Fruit fly (Drosophila melanogaster): Measurements from ENCODE around the gene TrissinR.

TrissinR gene

DNA sequence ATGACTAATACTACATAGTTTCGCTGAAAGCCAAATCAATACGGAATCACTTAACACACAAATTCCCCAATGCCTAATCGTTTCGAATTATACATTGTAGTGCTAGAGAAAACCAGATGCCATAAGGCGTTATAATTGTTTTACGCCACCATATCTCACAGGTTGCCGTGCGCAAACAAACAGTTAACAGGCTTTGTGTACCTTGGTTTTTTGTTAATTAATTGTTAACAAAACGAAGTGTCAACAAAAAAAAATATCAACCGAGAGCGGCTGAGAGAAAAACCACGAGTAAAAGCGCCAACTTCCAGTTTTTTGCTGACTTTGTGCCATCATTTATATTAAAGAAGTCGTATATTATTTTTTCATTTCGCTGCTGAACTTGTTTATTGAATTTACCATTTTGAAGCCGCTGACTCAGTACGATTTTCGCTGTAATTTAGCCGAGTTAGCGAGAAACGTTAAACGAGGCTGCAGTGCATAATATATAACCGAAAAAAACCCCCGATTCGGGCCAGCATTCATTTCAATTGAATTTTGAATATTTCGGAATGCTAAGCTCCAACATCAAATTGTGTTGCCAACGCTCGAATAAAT, 52.8 kb downstream of the TrissinR start (continued):
- no peak for TF ChIP-seq CG2129 (GFP tag; IDR thresholded peaks at IDR 0.05; ENCODE audit: partially characterized antibody)
- TF ChIP-seq CG8944 (GFP tag; optimal IDR thresholded peaks at IDR 0.05) = no peak
- no peak for TF ChIP-seq Sry-β (GFP tag; optimal IDR thresholded peaks at IDR 0.05)
- TF ChIP-seq Hr3 (GFP tag; optimal IDR thresholded peaks at IDR 0.05) = no peak
- TF ChIP-seq her (GFP tag; optimal IDR thresholded peaks at IDR 0.05) = peak; percentile 2
- no peak for TF ChIP-seq sim (GFP tag; IDR thresholded peaks at IDR 0.05)
- peak; percentile 60 for TF ChIP-seq HHEX (GFP tag; optimal IDR thresholded peaks at IDR 0.05)
- peak; percentile 27 for TF ChIP-seq grau (tag; optimal IDR thresholded peaks at IDR 0.05)
- TF ChIP-seq btn (GFP tag; optimal IDR thresholded peaks at IDR 0.05) = no peak
- TF ChIP-seq CG4404 (GFP tag; IDR thresholded peaks at IDR 0.05) = no peak
- TF ChIP-seq CG2678 (tag; optimal IDR thresholded peaks at IDR 0.05) = peak; percentile 67
- TF ChIP-seq chinmo (GFP tag; IDR thresholded peaks at IDR 0.05; ENCODE audit: partially characterized antibody) = no peak
- TF ChIP-seq dm (GFP tag; optimal IDR thresholded peaks at IDR 0.05) = no peak
- no peak for TF ChIP-seq Mes4 (GFP tag; optimal IDR thresholded peaks at IDR 0.05)
- 0 out of 2 replicates have a peak, but pooled peaks have one; percentile 22 for TF ChIP-seq CG31224 (GFP tag; IDR thresholded peaks at IDR 0.05)
- no peak for TF ChIP-seq Sry-δ (GFP tag; optimal IDR thresholded peaks at IDR 0.05)
- TF ChIP-seq lbe (GFP tag; optimal IDR thresholded peaks at IDR 0.05) = no peak
- no peak for TF ChIP-seq slou (GFP tag; optimal IDR thresholded peaks at IDR 0.05)
- no peak for TF ChIP-seq CG3995 (GFP tag; optimal IDR thresholded peaks at IDR 0.05)
- peak; percentile 73 for TF ChIP-seq CG12071 (GFP tag; optimal IDR thresholded peaks at IDR 0.05)
- no peak for TF ChIP-seq NC2β (GFP tag; optimal IDR thresholded peaks at IDR 0.05)
- 0 out of 2 replicates have a peak, but pooled peaks have one; percentile 33 for TF ChIP-seq CG9932 (GFP tag; IDR thresholded peaks at IDR 0.05)
- TF ChIP-seq gt (GFP tag; IDR thresholded peaks at IDR 0.05) = no peak
- TF ChIP-seq chif (GFP tag; optimal IDR thresholded peaks at IDR 0.05) = peak in 1 of 2 experiments; percentile 6
- no peak for TF ChIP-seq trh (GFP tag; optimal IDR thresholded peaks at IDR 0.05)
- TF ChIP-seq Dbx (GFP tag; IDR thresholded peaks at IDR 0.05) = 0 out of 3 replicates have a peak, but pooled peaks have one; percentile 14
- TF ChIP-seq CG8089 (GFP tag; optimal IDR thresholded peaks at IDR 0.05) = no peak
- no peak for TF ChIP-seq yki (optimal IDR thresholded peaks at IDR 0.05)
- TF ChIP-seq cg (GFP tag; optimal IDR thresholded peaks at IDR 0.05) = no peak
- TF ChIP-seq Ravus (GFP tag; IDR thresholded peaks at IDR 0.05) = no peak
- no peak for TF ChIP-seq CG1832 (GFP tag; optimal IDR thresholded peaks at IDR 0.05)
- peak; percentile 74 for TF ChIP-seq CG17568 (GFP tag; optimal IDR thresholded peaks at IDR 0.05)
- no peak for TF ChIP-seq Chrac-16 (GFP tag; optimal IDR thresholded peaks at IDR 0.05)
- peak; percentile 69 for TF ChIP-seq sens (GFP tag)
- TF ChIP-seq shn (GFP tag; optimal IDR thresholded peaks at IDR 0.05) = no peak
- TF ChIP-seq tio (GFP tag; optimal IDR thresholded peaks at IDR 0.05) = no peak
- no peak for TF ChIP-seq CG11456 (GFP tag; IDR thresholded peaks at IDR 0.05)
- TF ChIP-seq Optix (GFP tag; IDR thresholded peaks at IDR 0.05) = no peak
- no peak for TF ChIP-seq wor (GFP tag; IDR thresholded peaks at IDR 0.05)
- TF ChIP-seq CG31388 (GFP tag; optimal IDR thresholded peaks at IDR 0.05) = no peak
- no peak for TF ChIP-seq crp (GFP tag; optimal IDR thresholded peaks at IDR 0.05)
- no peak for TF ChIP-seq CG15073 (GFP tag; optimal IDR thresholded peaks at IDR 0.05)
- TF ChIP-seq Side (GFP tag; optimal IDR thresholded peaks at IDR 0.05) = no peak
- TF ChIP-seq CG6254 (GFP tag; optimal IDR thresholded peaks at IDR 0.05) = no peak
- peak; percentile 74; the same call in 1 of the 2 replicates for TF ChIP-seq CG14014 (GFP tag; IDR thresholded peaks at IDR 0.05)
- no peak for TF ChIP-seq unc-4 (GFP tag; IDR thresholded peaks at IDR 0.05; ENCODE audit: partially characterized antibody)
- no peak for TF ChIP-seq CG4730 (GFP tag; IDR thresholded peaks at IDR 0.05)
- TF ChIP-seq NK7.1 (GFP tag; optimal IDR thresholded peaks at IDR 0.05) = peak; percentile 26
- no peak for TF ChIP-seq tll (GFP tag; optimal IDR thresholded peaks at IDR 0.05)
- TF ChIP-seq dpn (GFP tag; optimal IDR thresholded peaks at IDR 0.05) = peak in 1 of 2 experiments; percentile 15
- TF ChIP-seq CG5180 (GFP tag; optimal IDR thresholded peaks at IDR 0.05) = no peak
